Worm (Caenorhabditis elegans): ENCODE measurements around the gene K07B1.4.
A peak's percentile ranks its signal among the peaks of the same experiment; 100 is the strongest.

Gene K07B1.4

DNA sequence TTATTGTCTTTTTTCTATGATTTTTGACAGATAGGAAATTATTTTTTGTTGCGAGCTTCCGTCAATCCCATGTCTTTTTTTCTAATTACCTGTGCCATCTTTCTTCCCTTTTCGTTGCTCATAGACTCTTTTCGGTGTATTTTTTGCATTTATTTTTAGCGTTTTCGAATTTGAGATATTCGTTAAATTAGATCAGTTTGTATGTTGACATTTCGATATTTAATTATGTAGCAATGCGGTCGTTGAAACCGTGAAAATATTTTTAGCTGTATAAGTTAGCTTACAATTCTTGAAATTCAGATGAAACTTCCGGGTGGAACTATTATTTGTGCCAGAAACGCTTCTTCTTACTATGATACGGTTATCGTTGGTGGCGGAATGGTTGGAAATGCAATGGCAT is 7.7 kb downstream of the K07B1.4 start, which contains the start of gene coq-6:
coq-6 (plus strand) TSS at position 301 of the 400 bp plus-strand sequence.
- no peak for TF ChIP-seq mel-28 (tag; optimal IDR thresholded peaks at IDR 0.05; ENCODE audit: borderline replicate concordance)
- no peak for TF ChIP-seq cebp-1 (GFP tag; IDR thresholded peaks at IDR 0.05)
- TF ChIP-seq cebp-1 (tag; optimal IDR thresholded peaks at IDR 0.05), result peak; percentile 1

DNA sequence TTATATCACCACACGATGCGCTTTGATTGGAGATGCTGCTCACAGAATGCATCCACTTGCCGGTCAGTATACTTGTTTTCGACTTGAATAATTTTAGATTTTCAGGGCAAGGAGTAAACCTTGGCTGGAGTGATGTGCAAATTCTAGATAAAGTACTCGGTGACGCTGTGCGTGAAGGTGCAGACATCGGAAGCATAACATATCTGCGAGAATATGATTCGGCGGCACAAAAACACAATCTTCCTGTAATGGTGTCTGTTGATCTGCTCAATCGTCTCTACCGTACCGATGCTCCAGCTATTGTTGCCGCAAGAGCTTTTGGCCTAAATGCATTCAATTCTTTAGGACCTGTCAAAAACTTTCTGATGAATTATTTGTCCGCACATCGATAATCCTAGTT is 9.7 kb downstream of the K07B1.4 start:
- peak; percentile 58; the same call in 1 of the 2 replicates for TF ChIP-seq Y53G8AR.9 (GFP tag; conservative IDR thresholded peaks at IDR 0.05)
- no peak for TF ChIP-seq die-1 (tag; optimal IDR thresholded peaks at IDR 0.05)
- TF ChIP-seq B0336.3 (GFP tag; IDR thresholded peaks at IDR 0.05), result 0 out of 2 replicates have a peak, but pooled peaks have one; percentile 41
- TF ChIP-seq F52B5.7 (tag; optimal IDR thresholded peaks at IDR 0.05), result peak; percentile 15
- TF ChIP-seq hmg-1.2 (GFP tag; IDR thresholded peaks at IDR 0.05), result 0 out of 2 replicates have a peak, but pooled peaks have one; percentile 15
- no peak for TF ChIP-seq Y53F4B.3 (GFP tag; IDR thresholded peaks at IDR 0.05)
- TF ChIP-seq nhr-80 (tag; optimal IDR thresholded peaks at IDR 0.05), result no peak
- no peak for TF ChIP-seq F22D6.2 (tag; optimal IDR thresholded peaks at IDR 0.05)
- no peak for TF ChIP-seq dpl-1 (GFP tag; optimal IDR thresholded peaks at IDR 0.05)
- no peak for TF ChIP-seq ccch-3 (GFP tag; optimal IDR thresholded peaks at IDR 0.05)
- TF ChIP-seq him-1 (tag; optimal IDR thresholded peaks at IDR 0.05), result no peak
- TF ChIP-seq lir-1 (GFP tag; conservative IDR thresholded peaks at IDR 0.05), result peak; percentile 41; the same call in 1 of the 2 replicates
- no peak for TF ChIP-seq gei-17 (GFP tag; optimal IDR thresholded peaks at IDR 0.05)
- 0 out of 2 replicates have a peak, but pooled peaks have one; percentile 61 for TF ChIP-seq ztf-28 (GFP tag; IDR thresholded peaks at IDR 0.05)
- peak; percentile 58; the same call in 1 of the 2 replicates for TF ChIP-seq lin-26 (GFP tag; IDR thresholded peaks at IDR 0.05)
- peak; percentile 34 for TF ChIP-seq zim-3 (tag; optimal IDR thresholded peaks at IDR 0.05)
- no peak for TF ChIP-seq snpc-1.1 (tag; optimal IDR thresholded peaks at IDR 0.05; ENCODE audit: insufficient read depth)
- no peak for TF ChIP-seq B0261.1 (tag; optimal IDR thresholded peaks at IDR 0.05)
- no peak for TF ChIP-seq hsf-1 (GFP tag; IDR thresholded peaks at IDR 0.05)
- TF ChIP-seq ZK185.1 (tag; optimal IDR thresholded peaks at IDR 0.05; ENCODE audit: poor library complexity, severe bottlenecking), result peak; percentile 75
- no peak for TF ChIP-seq ceh-27 (GFP tag; optimal IDR thresholded peaks at IDR 0.05)
- no peak for TF ChIP-seq sptf-2 (GFP tag; optimal IDR thresholded peaks at IDR 0.05)
- TF ChIP-seq Y79H2A.3 (GFP tag; conservative IDR thresholded peaks at IDR 0.05), result peak; percentile 80; the same call in 1 of the 2 replicates
- TF ChIP-seq C17E4.6 (GFP tag; IDR thresholded peaks at IDR 0.05), result no peak
- no peak for TF ChIP-seq hlh-12 (tag; optimal IDR thresholded peaks at IDR 0.05)
- TF ChIP-seq tbp1 (GFP tag; optimal IDR thresholded peaks at IDR 0.05), result peak; percentile 3
- no peak; the same call in 1 of the 2 replicates for TF ChIP-seq ceh-100 (GFP tag; IDR thresholded peaks at IDR 0.05)
- no peak for TF ChIP-seq aptf-3 (GFP tag; IDR thresholded peaks at IDR 0.05)
- no peak for TF ChIP-seq fkh-3 (tag; optimal IDR thresholded peaks at IDR 0.05)
- no peak for TF ChIP-seq F57A8.1 (GFP tag; optimal IDR thresholded peaks at IDR 0.05)
- 0 out of 2 replicates have a peak, but pooled peaks have one; percentile 40 for TF ChIP-seq cebp-2 (GFP tag; IDR thresholded peaks at IDR 0.05)
- TF ChIP-seq madf-3 (GFP tag; IDR thresholded peaks at IDR 0.05), result 0 out of 2 replicates have a peak, but pooled peaks have one; percentile 7
- TF ChIP-seq mcd-1 (GFP tag; IDR thresholded peaks at IDR 0.05), result no peak
- no peak for TF ChIP-seq ceh-91 (GFP tag; IDR thresholded peaks at IDR 0.05)
- TF ChIP-seq mes-4 (tag; optimal IDR thresholded peaks at IDR 0.05), result no peak
- TF ChIP-seq C06A6.2 (GFP tag; conservative IDR thresholded peaks at IDR 0.05), result peak; percentile 75
- peak; percentile 49 for TF ChIP-seq chd-7 (tag; optimal IDR thresholded peaks at IDR 0.05)
- no peak for TF ChIP-seq F57C9.4 (tag; optimal IDR thresholded peaks at IDR 0.05)
- TF ChIP-seq lsy-27 (tag; optimal IDR thresholded peaks at IDR 0.05; ENCODE audit: borderline replicate concordance, insufficient read depth), result no peak
- TF ChIP-seq nfyb-1 (GFP tag; IDR thresholded peaks at IDR 0.05), result no peak; the same call in 1 of the 2 replicates
- TF ChIP-seq zfh-2 (GFP tag; conservative IDR thresholded peaks at IDR 0.05), result no peak
- TF ChIP-seq ceh-58 (GFP tag; IDR thresholded peaks at IDR 0.05), result 0 out of 2 replicates have a peak, but pooled peaks have one; percentile 1
- TF ChIP-seq cebp-1 (GFP tag; IDR thresholded peaks at IDR 0.05), result 0 out of 2 replicates have a peak, but pooled peaks have one; percentile 22
- peak; percentile 58 for TF ChIP-seq cebp-1 (tag; optimal IDR thresholded peaks at IDR 0.05)
- TF ChIP-seq rpc-1 (optimal IDR thresholded peaks at IDR 0.05), result no peak
- no peak for TF ChIP-seq rpc-1 (tag; optimal IDR thresholded peaks at IDR 0.05)

Measured in whole organism, young adult.